Fruit fly (Drosophila melanogaster): Measurements from ENCODE around the gene Cox11.
A peak's percentile ranks its signal among the peaks of the same experiment; 100 is the strongest.

The Cox11 gene

DNA sequence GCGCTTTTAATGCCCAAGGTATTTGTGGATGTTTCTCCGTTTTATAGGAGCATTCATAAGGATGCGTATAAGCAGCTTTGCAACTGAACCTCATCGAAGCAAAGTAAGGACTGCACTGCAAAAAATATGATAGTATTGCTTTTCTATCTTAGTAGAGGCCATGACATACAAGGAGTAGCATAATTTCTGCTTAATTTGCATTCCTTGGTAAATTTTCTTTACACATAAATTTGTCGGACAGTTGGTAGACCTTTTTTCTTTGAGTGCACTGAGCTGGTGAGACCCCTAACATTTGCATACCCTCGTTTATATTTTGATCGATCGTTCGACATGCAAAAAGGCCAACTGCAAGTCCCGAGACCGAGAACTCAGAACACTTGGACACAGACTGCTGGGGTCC lies 33.8 kb upstream of the Cox11 start (continued):
- TF ChIP-seq CG8632 (GFP tag; optimal IDR thresholded peaks at IDR 0.05): peak; percentile 41
- peak; percentile 84 for TF ChIP-seq Sox102F (GFP tag; optimal IDR thresholded peaks at IDR 0.05)
- TF ChIP-seq Ets96B (tag; optimal IDR thresholded peaks at IDR 0.05): peak; percentile 65
- peak; percentile 51 for TF ChIP-seq CG10631 (GFP tag; optimal IDR thresholded peaks at IDR 0.05)
- peak; percentile 84 for TF ChIP-seq cyc (GFP tag; optimal IDR thresholded peaks at IDR 0.05)
- TF ChIP-seq Ets21C (GFP tag; optimal IDR thresholded peaks at IDR 0.05): peak; percentile 73
- TF ChIP-seq ss (GFP tag; optimal IDR thresholded peaks at IDR 0.05): peak; percentile 37 to 53
- no peak for TF ChIP-seq CG15336 (GFP tag; IDR thresholded peaks at IDR 0.05)
- peak; percentile 87 for TF ChIP-seq Eip78C (GFP tag)
- TF ChIP-seq fd59A (GFP tag; optimal IDR thresholded peaks at IDR 0.05): peak; percentile 48
- peak; percentile 90 for TF ChIP-seq esn (GFP tag; optimal IDR thresholded peaks at IDR 0.05)
- peak; percentile 82 for TF ChIP-seq Smox (GFP tag; optimal IDR thresholded peaks at IDR 0.05)

DNA sequence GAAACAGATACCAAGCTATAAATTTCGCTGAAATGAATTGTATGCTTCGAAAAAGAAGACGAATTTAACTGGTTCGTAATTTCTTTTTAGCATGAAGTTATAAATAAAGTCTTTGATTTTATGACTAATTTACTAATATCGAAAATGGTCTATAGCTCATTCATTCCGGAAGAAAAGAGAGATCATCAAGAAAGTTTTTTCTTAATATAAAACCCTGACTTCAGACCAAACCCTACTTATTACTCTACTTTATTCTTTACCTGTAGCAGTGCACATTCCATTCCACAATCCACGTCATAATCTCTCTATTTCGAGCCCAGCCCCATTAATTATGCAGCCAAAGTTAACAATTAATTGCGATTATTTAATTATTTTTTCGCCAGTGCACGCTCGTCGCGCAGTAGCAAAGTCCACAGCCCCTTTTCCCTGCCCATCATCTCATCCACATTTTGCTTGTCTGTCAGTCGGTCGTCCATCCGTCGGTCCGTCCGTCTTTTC lies 32.8 kb upstream of the Cox11 start:
- peak; percentile 27 for TF ChIP-seq CG10669 (GFP tag; optimal IDR thresholded peaks at IDR 0.05)
- peak; percentile 27; the same call in 1 of the 3 replicates for TF ChIP-seq CG8119 (GFP tag; IDR thresholded peaks at IDR 0.05)
- peak; percentile 15 for TF ChIP-seq dac (GFP tag; optimal IDR thresholded peaks at IDR 0.05)
- TF ChIP-seq fd85E (GFP tag; optimal IDR thresholded peaks at IDR 0.05): no peak
- TF ChIP-seq CG6276 (GFP tag; optimal IDR thresholded peaks at IDR 0.05): peak; percentile 10
- peak; percentile 81 for TF ChIP-seq Eip78C (GFP tag)
- no peak for TF ChIP-seq CG16779 (tag; optimal IDR thresholded peaks at IDR 0.05)
- TF ChIP-seq achi (GFP tag; optimal IDR thresholded peaks at IDR 0.05): peak; percentile 56
- TF ChIP-seq Ets96B (tag; optimal IDR thresholded peaks at IDR 0.05): peak; percentile 31
- no peak for TF ChIP-seq Sox102F (GFP tag; optimal IDR thresholded peaks at IDR 0.05)
- TF ChIP-seq CG3032 (tag; optimal IDR thresholded peaks at IDR 0.05): peak; percentile 42
- TF ChIP-seq CG34406 (GFP tag; optimal IDR thresholded peaks at IDR 0.05): peak; percentile 29
- TF ChIP-seq Gug (GFP tag; IDR thresholded peaks at IDR 0.05): no peak
- no peak for TF ChIP-seq eg (GFP tag; IDR thresholded peaks at IDR 0.05)
- no peak for TF ChIP-seq Hr38 (GFP tag; optimal IDR thresholded peaks at IDR 0.05)
- TF ChIP-seq ss (GFP tag; optimal IDR thresholded peaks at IDR 0.05): peak; percentile 59 to 73
- no peak for TF ChIP-seq CG1621 (tag; optimal IDR thresholded peaks at IDR 0.05)
- peak; percentile 26 for TF ChIP-seq CG9139 (GFP tag; optimal IDR thresholded peaks at IDR 0.05)
- peak; percentile 54 for TF ChIP-seq net (GFP tag; optimal IDR thresholded peaks at IDR 0.05)
- peak; percentile 1 for TF ChIP-seq CG11902 (GFP tag; optimal IDR thresholded peaks at IDR 0.05)
- TF ChIP-seq Lpt (GFP tag; optimal IDR thresholded peaks at IDR 0.05): no peak
- peak; percentile 29 for TF ChIP-seq topi (GFP tag; optimal IDR thresholded peaks at IDR 0.05)
- no peak for TF ChIP-seq cyc (GFP tag; optimal IDR thresholded peaks at IDR 0.05)
- TF ChIP-seq spab (GFP tag; optimal IDR thresholded peaks at IDR 0.05): peak; percentile 55
- TF ChIP-seq vri (GFP tag; optimal IDR thresholded peaks at IDR 0.05): no peak
- TF ChIP-seq acj6 (GFP tag; optimal IDR thresholded peaks at IDR 0.05): peak; percentile 31
- TF ChIP-seq Ets21C (GFP tag; optimal IDR thresholded peaks at IDR 0.05): no peak
- TF ChIP-seq CG6163 (GFP tag; IDR thresholded peaks at IDR 0.05): no peak
- TF ChIP-seq svp (GFP tag): peak; percentile 68
- peak; percentile 53 for TF ChIP-seq CG4318 (GFP tag; optimal IDR thresholded peaks at IDR 0.05)
- peak; percentile 44 for TF ChIP-seq CG8632 (GFP tag; optimal IDR thresholded peaks at IDR 0.05)
- TF ChIP-seq salr (GFP tag; optimal IDR thresholded peaks at IDR 0.05): peak in 1 of 2 experiments; percentile 40
- peak; percentile 48 for TF ChIP-seq Hr4 (GFP tag; optimal IDR thresholded peaks at IDR 0.05)
- TF ChIP-seq CG3919 (GFP tag; optimal IDR thresholded peaks at IDR 0.05): peak; percentile 54
- peak; percentile 33 for TF ChIP-seq Eip75B (GFP tag; optimal IDR thresholded peaks at IDR 0.05)
- peak; percentile 16 for TF ChIP-seq Met (GFP tag; optimal IDR thresholded peaks at IDR 0.05)
- TF ChIP-seq CG15336 (GFP tag; IDR thresholded peaks at IDR 0.05): peak; percentile 31; the same call in 1 of the 2 replicates
- TF ChIP-seq CG6792 (GFP tag; optimal IDR thresholded peaks at IDR 0.05): peak; percentile 35
- no peak for TF ChIP-seq lz (GFP tag; optimal IDR thresholded peaks at IDR 0.05)
- TF ChIP-seq fd59A (GFP tag; optimal IDR thresholded peaks at IDR 0.05): peak; percentile 49
- no peak for TF ChIP-seq CG11762 (GFP tag; optimal IDR thresholded peaks at IDR 0.05; ENCODE audit: insufficient read depth)
- TF ChIP-seq CG8319 (GFP tag; optimal IDR thresholded peaks at IDR 0.05): no peak
- TF ChIP-seq CG7368 (GFP tag; optimal IDR thresholded peaks at IDR 0.05): no peak
- TF ChIP-seq esn (GFP tag; optimal IDR thresholded peaks at IDR 0.05): peak; percentile 36
- peak; percentile 27 for TF ChIP-seq dsx (GFP tag; optimal IDR thresholded peaks at IDR 0.05; ENCODE audit: poor library complexity, severe bottlenecking)
- peak; percentile 18 for TF ChIP-seq CG31627 (GFP tag; optimal IDR thresholded peaks at IDR 0.05)
